Fruit fly (Drosophila melanogaster) S2 (cell line): Measurements from ENCODE around the gene CG13471.
A peak's percentile ranks its signal among the peaks of the same experiment; 100 is the strongest.

ENCODE experiments used
- CG8478 ChIP-seq: fragments of >200 bp; optimal IDR thresholded peaks from 2 replicates; lab custom pipeline; 2018
- CTCF ChIP-seq, 2 experiments: fragments of >200 bp; optimal IDR thresholded peaks; 2 replicates each; lab custom pipeline; 2018

The CG13471 gene

dm6 chr3L:14757464-14758384 is 24.4 kb upstream of the CG13471 start, which contains the start of gene CG42507:
Gene CG42507 (minus strand): TSS chr3L:14757962.
- no peak for TF ChIP-seq CTCF (optimal IDR thresholded peaks at IDR 0.05; lab: Kevin White, UChicago)
- no peak for TF ChIP-seq CG8478 (lab: Kevin White, UChicago)

dm6 chr3L:14756724-14757463 is 23.6 kb upstream of the CG13471 start:
- TF ChIP-seq CTCF (optimal IDR thresholded peaks at IDR 0.05; lab: Kevin White, UChicago) (peak in 1 of 2 experiments; percentile 9), CG8478 (lab: Kevin White, UChicago) (no peak)

- TF ChIP-seq CTCF (optimal IDR thresholded peaks at IDR 0.05; lab: Kevin White, UChicago) (no peak), CG8478 (lab: Kevin White, UChicago) (no peak)
These were observed 22.8 kb upstream of the CG13471 start for dm6 chr3L:14755951-14756723.

- TF ChIP-seq CG8478 (lab: Kevin White, UChicago) (no peak), CTCF (optimal IDR thresholded peaks at IDR 0.05; lab: Kevin White, UChicago) (no peak)
These were observed 21.8 kb upstream of the CG13471 start for dm6 chr3L:14755046-14755643.

DNA sequence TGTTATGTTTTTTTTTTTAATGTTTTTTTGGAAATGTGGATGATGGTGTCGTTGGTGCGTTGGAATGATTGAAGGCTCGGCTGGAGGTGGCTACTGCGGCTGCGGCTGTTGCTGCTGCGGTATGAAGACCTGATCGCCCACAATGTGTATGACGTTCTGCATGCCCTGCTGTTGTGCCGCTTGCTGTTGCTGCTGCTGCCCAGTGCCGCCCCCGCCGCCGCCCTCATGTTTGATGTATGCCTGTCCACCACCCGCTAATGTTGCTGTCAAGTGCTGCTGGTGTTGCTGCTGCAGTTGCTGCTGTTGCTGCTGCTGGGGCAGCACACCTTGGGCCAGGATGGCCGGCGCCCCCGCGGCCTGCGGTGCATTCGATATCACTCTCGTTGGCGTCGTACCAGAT is 19.5 kb upstream of the CG13471 start:
- TF ChIP-seq CTCF (optimal IDR thresholded peaks at IDR 0.05; lab: Kevin White, UChicago) (no peak), CG8478 (lab: Kevin White, UChicago) (no peak)

dm6 chr3L:14751056-14751671 is 17.8 kb upstream of the CG13471 start:
- no peak for TF ChIP-seq CG8478 (lab: Kevin White, UChicago)
- TF ChIP-seq CTCF (optimal IDR thresholded peaks at IDR 0.05; lab: Kevin White, UChicago): no peak

DNA sequence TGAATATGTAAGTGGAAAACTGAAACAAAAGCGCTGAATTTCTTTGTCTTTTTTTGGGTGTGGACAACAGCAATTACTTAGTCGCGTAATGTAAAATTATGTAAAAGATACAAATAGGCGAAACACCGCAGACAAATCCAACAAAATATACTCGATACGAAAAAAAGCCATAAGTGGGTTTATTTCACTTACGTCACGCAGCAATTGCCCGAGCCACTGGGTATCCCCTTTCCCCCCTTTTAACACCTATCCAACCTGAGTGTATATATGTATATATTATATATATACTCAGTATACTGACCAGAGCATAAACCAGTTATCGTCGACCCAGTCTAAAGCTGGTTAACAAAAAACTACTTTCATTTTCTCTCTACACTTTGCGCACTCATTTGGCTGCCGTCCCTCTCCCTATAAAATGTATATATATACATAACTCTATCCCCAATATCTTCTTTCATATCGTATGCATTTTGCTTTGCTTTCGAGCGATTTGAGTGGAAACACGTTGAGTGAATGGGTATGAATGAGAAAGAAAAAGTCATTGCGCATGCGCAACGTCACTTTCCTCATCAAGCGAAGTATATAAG is 9.9 kb upstream of the CG13471 start:
- TF ChIP-seq CTCF (optimal IDR thresholded peaks at IDR 0.05; lab: Kevin White, UChicago) (no peak), CG8478 (lab: Kevin White, UChicago) (no peak)

- TF ChIP-seq CG8478 (lab: Kevin White, UChicago): no peak
- no peak for TF ChIP-seq CTCF (optimal IDR thresholded peaks at IDR 0.05; lab: Kevin White, UChicago)
These were observed 1.5 kb downstream of the CG13471 start for dm6 chr3L:14731790-14732189.

- no peak for TF ChIP-seq CTCF (optimal IDR thresholded peaks at IDR 0.05; lab: Kevin White, UChicago)
- no peak for TF ChIP-seq CG8478 (lab: Kevin White, UChicago)
These were observed 4.9 kb downstream of the CG13471 start, which contains the start of gene CG13473 for dm6 chr3L:14728460-14728859. Gene CG13473 (plus strand): TSS chr3L:14728760.

- TF ChIP-seq CTCF (optimal IDR thresholded peaks at IDR 0.05; lab: Kevin White, UChicago) (no peak), CG8478 (lab: Kevin White, UChicago) (no peak)
These were observed 20.5 kb downstream of the CG13471 start for dm6 chr3L:14712799-14713198.

dm6 chr3L:14708053-14708452 is 25.3 kb downstream of the CG13471 start:
- no peak for TF ChIP-seq CTCF (optimal IDR thresholded peaks at IDR 0.05; lab: Kevin White, UChicago)
- no peak for TF ChIP-seq CG8478 (lab: Kevin White, UChicago)

dm6 chr3L:14706461-14706880 is 26.8 kb downstream of the CG13471 start:
- TF ChIP-seq CG8478 (lab: Kevin White, UChicago) (no peak), CTCF (optimal IDR thresholded peaks at IDR 0.05; lab: Kevin White, UChicago) (no peak)

- TF ChIP-seq CTCF (optimal IDR thresholded peaks at IDR 0.05; lab: Kevin White, UChicago) (no peak), CG8478 (lab: Kevin White, UChicago) (no peak)
These were observed 28.2 kb downstream of the CG13471 start, which contains the start of gene CG13476 for dm6 chr3L:14705164-14705563. Gene CG13476 (plus strand): TSS chr3L:14705464.
